Worm (Caenorhabditis elegans): ENCODE data around the gene C18A11.4.

The C18A11.4 gene

ce11 chrX:8045152-8045551 is at the start of gene C18A11.4:
TSS of gene C18A11.4 (plus strand) at chrX:8045518.
- TF ChIP-seq unc-62 (GFP tag; optimal IDR thresholded peaks at IDR 0.05), result no peak

DNA sequence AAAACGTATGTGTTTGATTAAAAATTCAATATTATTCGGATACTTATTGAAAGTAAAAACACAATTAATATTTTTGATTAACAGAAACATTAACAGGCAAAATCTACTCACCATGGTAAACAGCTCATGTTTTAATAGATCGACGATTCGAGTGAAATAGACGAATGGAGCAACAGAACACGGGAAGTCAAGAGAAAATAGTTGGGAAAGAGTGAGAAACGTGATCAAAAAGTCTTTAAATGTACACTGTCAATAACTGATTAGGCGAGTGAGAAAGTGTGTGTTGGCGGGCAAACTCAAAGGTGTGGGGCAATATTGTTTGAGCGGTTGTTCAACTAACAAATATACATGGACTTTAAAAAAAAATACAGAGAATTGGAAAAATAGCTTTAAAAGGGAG is 47.4 kb upstream of the C18A11.4 start, which contains the start of gene sdpn-1:
sdpn-1 (minus strand) TSS at position 262 of the 400 bp plus-strand sequence.
- no peak for TF ChIP-seq unc-62 (GFP tag; optimal IDR thresholded peaks at IDR 0.05)

ce11 chrX:7998942-7999341 is 46.4 kb upstream of the C18A11.4 start:
- no peak for TF ChIP-seq unc-62 (GFP tag; optimal IDR thresholded peaks at IDR 0.05)

- TF ChIP-seq unc-62 (GFP tag; optimal IDR thresholded peaks at IDR 0.05), result no peak
Observed at ce11 chrX:8003663-8004062, 41.7 kb upstream of the C18A11.4 start, which contains the start of the genes F45E1.1 and F45E1.2. TSS of gene F45E1.1 (plus strand) at chrX:8003682. TSS of gene F45E1.2 (plus strand) at chrX:8003733.

ce11 chrX:8004845-8005244 is 40.5 kb upstream of the C18A11.4 start:
- no peak for TF ChIP-seq unc-62 (GFP tag; optimal IDR thresholded peaks at IDR 0.05)

ce11 chrX:8005967-8006366 is 39.4 kb upstream of the C18A11.4 start:
- TF ChIP-seq unc-62 (GFP tag; optimal IDR thresholded peaks at IDR 0.05), result no peak

ce11 chrX:8010652-8011051 is 34.7 kb upstream of the C18A11.4 start:
- TF ChIP-seq unc-62 (GFP tag; optimal IDR thresholded peaks at IDR 0.05), result no peak

ce11 chrX:8014407-8015003 is 30.8 kb upstream of the C18A11.4 start, which contains the start of gene unk-1:
TSS of gene unk-1 (plus strand) at chrX:8014983.
- TF ChIP-seq unc-62 (GFP tag; optimal IDR thresholded peaks at IDR 0.05), result no peak

ce11 chrX:8015889-8016288 is 29.4 kb upstream of the C18A11.4 start:
- TF ChIP-seq unc-62 (GFP tag; optimal IDR thresholded peaks at IDR 0.05), result no peak

DNA sequence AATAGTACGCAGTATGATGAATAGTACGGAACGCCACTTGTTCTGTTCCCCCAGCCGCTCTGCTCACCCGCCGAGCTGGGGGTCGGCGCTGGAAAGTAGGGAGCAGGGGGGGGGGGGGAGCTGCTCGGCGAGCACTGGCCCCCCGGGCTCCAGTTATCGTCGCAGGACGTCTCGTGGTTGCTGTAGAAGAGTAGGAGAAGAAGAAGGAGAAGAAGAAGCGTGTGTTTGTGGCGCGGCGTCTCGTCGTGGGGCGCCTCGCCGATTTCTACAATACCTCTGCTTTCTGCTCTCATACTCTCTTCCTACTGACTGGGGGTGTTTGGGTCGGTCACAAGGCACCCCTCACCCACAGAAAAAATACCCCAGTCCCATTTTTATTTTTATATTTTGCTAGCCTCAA is 28.0 kb upstream of the C18A11.4 start:
- no peak for TF ChIP-seq unc-62 (GFP tag; optimal IDR thresholded peaks at IDR 0.05)

DNA sequence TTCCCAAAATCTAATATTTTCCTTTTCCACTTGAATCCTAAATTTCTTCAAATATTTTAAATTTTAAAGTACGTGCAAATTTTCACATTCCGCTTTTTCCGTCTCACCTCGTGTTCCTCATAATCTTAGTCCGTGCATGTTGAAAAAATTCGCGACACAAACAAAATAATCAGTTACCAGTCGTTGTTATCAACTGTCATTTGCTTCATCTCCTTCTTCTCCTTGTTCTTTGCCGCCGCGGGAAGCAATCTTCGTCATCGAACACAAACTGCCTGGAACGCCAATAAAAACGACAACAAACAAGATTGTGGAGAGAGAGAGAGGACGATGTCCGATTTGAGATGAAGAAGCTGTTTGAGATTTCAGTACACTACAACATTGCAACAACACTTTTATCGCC is 27.6 kb upstream of the C18A11.4 start, which contains the start of gene C34D10.5:
C34D10.5 (plus strand) TSS at position 269 of the 400 bp plus-strand sequence.
- no peak for TF ChIP-seq unc-62 (GFP tag; optimal IDR thresholded peaks at IDR 0.05)

DNA sequence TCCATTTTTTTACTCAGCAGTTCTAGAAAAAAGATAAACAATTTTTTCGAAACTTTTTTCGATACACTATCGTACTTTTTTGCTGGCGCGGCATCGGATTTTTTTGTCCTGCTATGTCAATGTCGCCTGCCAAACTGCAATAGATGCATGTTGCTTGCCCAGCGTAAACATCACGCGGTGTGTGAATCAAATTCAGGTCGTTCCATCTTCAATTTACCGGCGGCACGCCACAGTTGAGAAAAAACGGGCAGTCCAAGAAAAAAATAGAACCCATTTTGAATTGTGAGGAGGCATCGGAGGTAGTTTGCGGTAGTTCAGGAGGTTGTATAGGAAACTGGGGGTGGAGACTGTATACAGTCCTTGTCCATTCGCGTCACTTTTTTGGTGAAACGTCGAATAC is 26.9 kb upstream of the C18A11.4 start:
- TF ChIP-seq unc-62 (GFP tag; optimal IDR thresholded peaks at IDR 0.05), result no peak

ce11 chrX:8019665-8020064 is 25.7 kb upstream of the C18A11.4 start:
- no peak for TF ChIP-seq unc-62 (GFP tag; optimal IDR thresholded peaks at IDR 0.05)

ce11 chrX:8021609-8022008 is 23.7 kb upstream of the C18A11.4 start:
- no peak for TF ChIP-seq unc-62 (GFP tag; optimal IDR thresholded peaks at IDR 0.05)

DNA sequence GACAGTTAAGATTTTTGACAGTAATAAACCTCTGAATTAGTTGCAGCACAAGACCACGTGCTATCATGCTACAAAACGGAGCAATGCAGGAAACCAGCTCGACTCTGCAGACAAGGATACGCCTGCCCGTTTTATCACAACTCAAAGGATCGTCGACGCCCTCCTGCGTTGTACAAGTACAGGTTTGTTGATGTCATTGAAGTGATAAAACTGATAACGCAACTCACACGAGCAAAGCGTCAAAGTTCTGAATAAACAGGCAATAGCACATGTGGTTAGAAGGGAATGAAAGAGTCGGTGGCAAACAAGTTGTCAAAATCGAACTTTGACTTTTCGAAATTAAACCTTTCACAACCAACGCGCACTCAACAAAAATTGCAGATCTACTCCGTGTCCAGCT is 22.6 kb upstream of the C18A11.4 start:
- TF ChIP-seq unc-62 (GFP tag; optimal IDR thresholded peaks at IDR 0.05), result no peak

DNA sequence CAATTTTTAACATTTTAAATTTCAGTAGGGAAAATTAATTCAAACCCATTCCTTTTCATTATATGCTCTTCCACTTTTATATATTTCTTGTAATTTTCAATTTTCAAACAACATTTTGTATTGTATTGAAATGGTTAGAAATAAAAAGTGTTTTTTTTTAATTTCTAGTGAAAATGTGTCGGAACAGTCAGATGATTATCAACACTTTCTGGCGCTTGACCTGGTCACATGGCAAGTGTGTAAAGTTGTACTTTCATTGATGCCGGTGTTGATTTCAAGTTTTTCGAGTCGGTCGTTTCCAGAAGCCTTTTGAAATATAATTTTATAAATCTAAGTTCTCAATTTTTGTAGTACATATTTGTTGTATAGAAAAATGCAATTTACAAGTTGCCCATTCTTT is 18.6 kb upstream of the C18A11.4 start:
- no peak for TF ChIP-seq unc-62 (GFP tag; optimal IDR thresholded peaks at IDR 0.05)

DNA sequence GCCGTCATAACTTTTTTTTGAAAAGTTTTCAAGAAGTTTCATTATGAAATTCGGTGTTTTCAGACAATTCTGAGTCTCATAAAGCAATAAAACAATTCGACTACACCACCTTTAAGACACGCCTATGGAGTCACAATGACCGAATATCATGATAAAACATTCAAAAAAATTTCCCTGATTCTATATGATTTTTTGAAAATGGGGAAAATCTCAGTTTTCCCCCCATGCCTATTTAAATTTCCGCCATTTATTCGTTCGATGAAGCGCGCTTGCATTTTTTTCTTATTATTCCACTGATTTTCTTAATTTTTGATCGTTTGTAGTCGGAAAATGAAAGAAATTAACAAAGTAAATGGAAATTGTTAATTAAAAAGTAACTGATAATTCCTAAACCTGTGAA is 17.8 kb upstream of the C18A11.4 start:
- TF ChIP-seq unc-62 (GFP tag; optimal IDR thresholded peaks at IDR 0.05), result no peak

- TF ChIP-seq unc-62 (GFP tag; optimal IDR thresholded peaks at IDR 0.05), result no peak
Observed at ce11 chrX:8029080-8029479, 16.2 kb upstream of the C18A11.4 start, which contains the start of gene C34D10.1. TSS of gene C34D10.1 (plus strand) at chrX:8029479.
